Worm (Caenorhabditis elegans) whole organism, early embryonic: Measurements from ENCODE around the gene syp-2.

Source experiments
- aly-1 ChIP-seq: sonication (generic microtip); optimal IDR thresholded peaks from 2 replicates; lab custom pipeline; 2016; ENCODE audit warnings: missing genetic modification characterization, missing compliant biosample characterization
- ama-1 ChIP-seq: fragments of 150-350 bp; optimal IDR thresholded peaks from 2 replicates; lab custom pipeline; 2014
- ets-7 ChIP-seq: sonication (generic microtip); optimal IDR thresholded peaks from 2 replicates; lab custom pipeline; 2016; ENCODE audit warnings: missing genotype, missing genetic modification characterization, missing compliant biosample characterization
- flt-1 ChIP-seq: fragments of 200-800 bp; sonication (Bioruptor generic); IDR thresholded peaks from 2 replicates; pipeline ENCODE4 v1.3.6; 2022; ENCODE audit warnings: missing genetic modification characterization, missing compliant biosample characterization
- scrt-1 ChIP-seq: fragments of 200-800 bp; sonication (Bioruptor generic); IDR thresholded peaks from 2 replicates; pipeline ENCODE4 v1.3.6; 2022; ENCODE audit warnings: missing genetic modification characterization, missing compliant biosample characterization
- tbx-37 ChIP-seq: fragments of 200-800 bp; sonication (Bioruptor generic); conservative IDR thresholded peaks from 2 replicates; pipeline ENCODE4 v1.3.6; 2022; ENCODE audit warnings: missing genetic modification reagents, missing genetic modification characterization, missing compliant biosample characterization
- tra-4 ChIP-seq: sonication (generic microtip); optimal IDR thresholded peaks from 2 replicates; lab custom pipeline; 2017; ENCODE audit warnings: missing genetic modification characterization, missing compliant biosample characterization

ce11 chrV:5571691-5572090 lies 35.4 kb downstream of the syp-2 start:
- TF ChIP-seq aly-1 (tag; lab: Kevin White, UChicago): no peak
- TF ChIP-seq tra-4 (tag; lab: Kevin White, UChicago): no peak
- no peak for TF ChIP-seq tbx-37 (GFP tag; lab: Robert Waterston, UW)
- TF ChIP-seq scrt-1 (GFP tag; lab: Robert Waterston, UW): no peak
- TF ChIP-seq flt-1 (GFP tag; lab: Robert Waterston, UW): no peak
- no peak for TF ChIP-seq ama-1 (lab: Kevin White, UChicago)
- no peak for TF ChIP-seq ets-7 (tag; lab: Kevin White, UChicago)
